Fruit fly (Drosophila melanogaster) whole organism, embryonic: Measurements from ENCODE around the gene CG11882.

Experiments used
- Bgb ChIP-seq: fragments of 200-800 bp; sonication (Bioruptor generic); IDR thresholded peaks from 2 replicates; pipeline ENCODE4 v1.3.6; 2022; ENCODE audit warnings: missing biosample characterization, missing genetic modification characterization; ENCODE audit not compliant: partially characterized antibody
- CG10209 ChIP-seq: fragments of 200-800 bp; sonication (Bioruptor generic); optimal IDR thresholded peaks from 3 replicates; lab custom pipeline; 2017; ENCODE audit warnings: missing biosample characterization, mild to moderate bottlenecking, missing genetic modification characterization, missing genetic modification reagents
- CG11695 ChIP-seq: fragments of 200-800 bp; sonication (Bioruptor generic); IDR thresholded peaks from 3 replicates; pipeline ENCODE4 v1.3.6; 2022; ENCODE audit warnings: missing biosample characterization, missing genetic modification characterization
- CG12659 ChIP-seq: fragments of 200-800 bp; sonication (Bioruptor generic); optimal IDR thresholded peaks from 3 replicates; lab custom pipeline; 2017; ENCODE audit warnings: mild to moderate bottlenecking, missing biosample characterization, missing genetic modification reagents, missing genetic modification characterization
- CG13775 ChIP-seq: fragments of 200-800 bp; sonication (Bioruptor generic); optimal IDR thresholded peaks from 3 replicates; lab custom pipeline; 2017; ENCODE audit warnings: missing biosample characterization, mild to moderate bottlenecking, missing genetic modification characterization
- CG14667 ChIP-seq: fragments of 200-800 bp; sonication (Bioruptor generic); IDR thresholded peaks from 2 replicates; pipeline ENCODE4 v1.3.6; 2022; ENCODE audit warnings: missing biosample characterization, missing genetic modification characterization
- CG15269 ChIP-seq: fragments of 200-800 bp; sonication (Bioruptor generic); optimal IDR thresholded peaks from 2 replicates; lab custom pipeline; 2018; ENCODE audit warnings: missing biosample characterization, mild to moderate bottlenecking, missing genetic modification characterization, moderate library complexity
- CG16813 ChIP-seq: fragments of 200-800 bp; sonication (Bioruptor generic); IDR thresholded peaks from 3 replicates; pipeline ENCODE4 v1.3.6; 2022; ENCODE audit warnings: missing biosample characterization, missing genetic modification characterization; ENCODE audit not compliant: partially characterized antibody
- CG17359 ChIP-seq: fragments of 200-800 bp; sonication (Bioruptor generic); optimal IDR thresholded peaks from 3 replicates; lab custom pipeline; 2018; ENCODE audit warnings: missing biosample characterization, mild to moderate bottlenecking, missing genetic modification characterization, moderate library complexity
- CG17829 ChIP-seq: fragments of 200-800 bp; optimal IDR thresholded peaks from 2 replicates; lab custom pipeline; 2019; ENCODE audit warnings: missing biosample characterization, mild to moderate bottlenecking, missing genetic modification characterization, moderate library complexity
- CG2120 ChIP-seq: fragments of 200-800 bp; sonication (Bioruptor generic); optimal IDR thresholded peaks from 3 replicates; lab custom pipeline; 2016; ENCODE audit warnings: missing biosample characterization, missing genetic modification characterization
- CG2712 ChIP-seq: fragments of 200-800 bp; optimal IDR thresholded peaks from 3 replicates; lab custom pipeline; 2019; ENCODE audit warnings: missing biosample characterization, mild to moderate bottlenecking, missing genetic modification characterization, moderate library complexity
- CG30403 ChIP-seq: fragments of 200-800 bp; sonication (Bioruptor generic); optimal IDR thresholded peaks from 3 replicates; lab custom pipeline; 2016; ENCODE audit warnings: missing biosample characterization, missing genetic modification characterization
- CG31365 ChIP-seq: fragments of 200-800 bp; sonication (Bioruptor generic); optimal IDR thresholded peaks from 2 replicates; lab custom pipeline; 2018; ENCODE audit warnings: missing biosample characterization, mild to moderate bottlenecking, missing genetic modification characterization
- CG32532 ChIP-seq: fragments of 200-800 bp; sonication (Bioruptor generic); IDR thresholded peaks from 2 replicates; pipeline ENCODE4 v1.3.6; 2022; ENCODE audit warnings: missing biosample characterization, missing genetic modification characterization
- CG32772 ChIP-seq: fragments of 200-800 bp; sonication (Bioruptor generic); IDR thresholded peaks from 2 replicates; pipeline ENCODE4 v1.3.6; 2022; ENCODE audit warnings: missing biosample characterization, missing genetic modification characterization
- CG3281 ChIP-seq: fragments of 200-800 bp; sonication (Bioruptor generic); optimal IDR thresholded peaks from 3 replicates; lab custom pipeline; 2017; ENCODE audit warnings: missing biosample characterization, mild to moderate bottlenecking, missing genetic modification characterization
- CG3726 ChIP-seq: fragments of 200-800 bp; sonication (Bioruptor generic); IDR thresholded peaks from 3 replicates; pipeline ENCODE4, ENCODE4 v1.3.6; 2022; ENCODE audit warnings: missing biosample characterization, missing genetic modification characterization
- CG3847 ChIP-seq: fragments of 200-800 bp; sonication (Bioruptor generic); IDR thresholded peaks from 2 replicates; pipeline ENCODE4 v1.3.6; 2022; ENCODE audit warnings: missing biosample characterization, missing genetic modification characterization
- CG9609 ChIP-seq: fragments of 200-800 bp; sonication (Bioruptor generic); optimal IDR thresholded peaks from 3 replicates; lab custom pipeline; 2016; ENCODE audit warnings: missing biosample characterization, missing genetic modification characterization
- Chrac-16 ChIP-seq: fragments of 200-800 bp; sonication (Bioruptor generic); optimal IDR thresholded peaks from 3 replicates; lab custom pipeline; 2016; ENCODE audit warnings: missing biosample characterization, missing genetic modification characterization
- Ets65A ChIP-seq: fragments of 200-800 bp; sonication (Bioruptor generic); peaks from one replicate; lab custom pipeline; 2016; ENCODE audit warnings: missing biosample characterization, missing genetic modification characterization
- Gug ChIP-seq: fragments of 200-800 bp; sonication (Bioruptor generic); IDR thresholded peaks from 4 replicates; pipeline ENCODE4 v1.3.6; 2022; ENCODE audit warnings: missing biosample characterization, missing genetic modification characterization
- HLH3B ChIP-seq: fragments of 200-800 bp; sonication (Bioruptor generic); IDR thresholded peaks from 2 replicates; pipeline ENCODE4 v1.3.6; 2022; ENCODE audit warnings: missing biosample characterization, missing genetic modification characterization
- Hr78 ChIP-seq, 2 experiments: fragments of 200-800 bp in 1 of 2; fragments of >200 bp in 1 of 2; sonication (Bioruptor generic) in 1 of 2; optimal IDR thresholded peaks; 2 replicates each; lab custom pipeline; 2017 to 2019; ENCODE audit warnings: missing biosample characterization in 2 of 2, missing genetic modification characterization in 2 of 2, mild to moderate bottlenecking in 1 of 2, moderate library complexity in 1 of 2
- Med ChIP-seq: fragments of 200-800 bp; sonication (Bioruptor generic); peaks from one replicate; lab custom pipeline; 2016; ENCODE audit warnings: missing biosample characterization, missing genetic modification characterization, mild to moderate bottlenecking, inconsistent platforms, moderate library complexity
- Oli ChIP-seq: fragments of 200-800 bp; sonication (Bioruptor generic); optimal IDR thresholded peaks from 2 replicates; lab custom pipeline; 2018; ENCODE audit warnings: missing biosample characterization, mild to moderate bottlenecking, missing genetic modification characterization, moderate library complexity
- Ptx1 ChIP-seq: fragments of 200-800 bp; sonication (Bioruptor generic); IDR thresholded peaks from 2 replicates; pipeline ENCODE4 v1.3.6; 2022; ENCODE audit warnings: missing biosample characterization, missing genetic modification characterization
- Rfx ChIP-seq: fragments of 200-800 bp; sonication (Bioruptor generic); IDR thresholded peaks from 2 replicates; pipeline ENCODE4 v1.3.6; 2022; ENCODE audit warnings: missing biosample characterization, missing genetic modification characterization
- Sox102F ChIP-seq: fragments of 200-800 bp; sonication (Bioruptor generic); optimal IDR thresholded peaks from 2 replicates; lab custom pipeline; 2018; ENCODE audit warnings: missing biosample characterization, mild to moderate bottlenecking, missing genetic modification characterization, moderate library complexity
- Xbp1 ChIP-seq: fragments of 200-800 bp; sonication (Bioruptor generic); optimal IDR thresholded peaks from 3 replicates; lab custom pipeline; 2016; ENCODE audit warnings: missing biosample characterization, mild to moderate bottlenecking, missing genetic modification characterization
- bab2 ChIP-seq: fragments of 200-800 bp; sonication (Bioruptor generic); optimal IDR thresholded peaks from 2 replicates; lab custom pipeline; 2016; ENCODE audit warnings: missing biosample characterization, missing genetic modification characterization
- ci ChIP-seq: fragments of 200-800 bp; sonication (Bioruptor generic); IDR thresholded peaks from 3 replicates; pipeline ENCODE4 v1.3.6; 2022; ENCODE audit warnings: missing biosample characterization, missing genetic modification characterization
- dmrt99B ChIP-seq: fragments of 200-800 bp; sonication (Bioruptor generic); optimal IDR thresholded peaks from 2 replicates; lab custom pipeline; 2018; ENCODE audit warnings: missing biosample characterization, mild to moderate bottlenecking, missing genetic modification characterization, moderate library complexity
- dpn ChIP-seq, 2 experiments: fragments of 200-800 bp; sonication (Bioruptor generic); optimal IDR thresholded peaks; 3 replicates each; lab custom pipeline; 2016; ENCODE audit warnings: missing biosample characterization in 2 of 2, missing genetic modification characterization in 2 of 2
- fd96Cb ChIP-seq: fragments of 200-800 bp; sonication (Bioruptor generic); optimal IDR thresholded peaks from 2 replicates; lab custom pipeline; 2018; ENCODE audit warnings: missing biosample characterization, mild to moderate bottlenecking, missing genetic modification characterization, moderate library complexity
- gsb-n ChIP-seq: fragments of 200-800 bp; sonication (Bioruptor generic); optimal IDR thresholded peaks from 3 replicates; lab custom pipeline; 2018; ENCODE audit warnings: missing biosample characterization, mild to moderate bottlenecking, missing genetic modification characterization
- ind ChIP-seq: fragments of 200-800 bp; sonication (Bioruptor generic); optimal IDR thresholded peaks from 3 replicates; lab custom pipeline; 2016; ENCODE audit warnings: missing biosample characterization, missing genetic modification characterization
- lilli ChIP-seq: fragments of 200-800 bp; sonication (Bioruptor generic); optimal IDR thresholded peaks from 3 replicates; lab custom pipeline; 2016; ENCODE audit warnings: missing biosample characterization, missing genetic modification characterization
- lmd ChIP-seq: fragments of 200-800 bp; sonication (Bioruptor generic); IDR thresholded peaks from 2 replicates; pipeline ENCODE4 v1.3.6; 2022; ENCODE audit warnings: missing biosample characterization, missing genetic modification characterization
- lov ChIP-seq, 2 experiments: fragments of 200-800 bp in 1 of 2; fragments of >200 bp in 1 of 2; sonication (Bioruptor generic) in 1 of 2; IDR thresholded peaks in 1 of 2; optimal IDR thresholded peaks in 1 of 2; 2 replicates in 1 of 2; 3 replicates in 1 of 2; pipeline versions ENCODE4 v1.3.6 to Lab custom; 2017 to 2022; ENCODE audit warnings: missing biosample characterization in 1 of 2, missing genetic modification characterization in 1 of 2
- pho ChIP-seq: fragments of 200-800 bp; sonication (Bioruptor generic); optimal IDR thresholded peaks from 2 replicates; lab custom pipeline; 2016; ENCODE audit warnings: missing biosample characterization, missing genetic modification characterization
- row ChIP-seq: fragments of 200-800 bp; sonication (Bioruptor generic); IDR thresholded peaks from 3 replicates; pipeline ENCODE4 v1.3.6; 2022; ENCODE audit warnings: missing biosample characterization, missing genetic modification characterization
- schlank ChIP-seq: fragments of 200-800 bp; sonication (Bioruptor generic); optimal IDR thresholded peaks from 2 replicates; lab custom pipeline; 2018; ENCODE audit warnings: missing biosample characterization, mild to moderate bottlenecking, missing genetic modification characterization
- seq ChIP-seq: fragments of 200-800 bp; sonication (Bioruptor generic); IDR thresholded peaks from 2 replicates; pipeline ENCODE4 v1.3.6; 2022; ENCODE audit warnings: missing biosample characterization, missing genetic modification characterization
- toy ChIP-seq: fragments of 200-800 bp; sonication (Bioruptor generic); IDR thresholded peaks from 2 replicates; pipeline ENCODE4 v1.3.6; 2022; ENCODE audit warnings: missing biosample characterization, missing genetic modification characterization
- trh ChIP-seq: fragments of 200-800 bp; sonication (Bioruptor generic); optimal IDR thresholded peaks from 2 replicates; lab custom pipeline; 2016; ENCODE audit warnings: missing biosample characterization, missing genetic modification characterization
- vvl ChIP-seq: fragments of 200-800 bp; sonication (Bioruptor generic); IDR thresholded peaks from 2 replicates; pipeline ENCODE4 v1.3.6; 2022; ENCODE audit warnings: missing biosample characterization, missing genetic modification characterization
- wdn ChIP-seq: fragments of 200-800 bp; sonication (Bioruptor generic); IDR thresholded peaks from 2 replicates; pipeline ENCODE4 v1.3.6; 2022; ENCODE audit warnings: missing biosample characterization, missing genetic modification characterization

CG11882 gene

DNA sequence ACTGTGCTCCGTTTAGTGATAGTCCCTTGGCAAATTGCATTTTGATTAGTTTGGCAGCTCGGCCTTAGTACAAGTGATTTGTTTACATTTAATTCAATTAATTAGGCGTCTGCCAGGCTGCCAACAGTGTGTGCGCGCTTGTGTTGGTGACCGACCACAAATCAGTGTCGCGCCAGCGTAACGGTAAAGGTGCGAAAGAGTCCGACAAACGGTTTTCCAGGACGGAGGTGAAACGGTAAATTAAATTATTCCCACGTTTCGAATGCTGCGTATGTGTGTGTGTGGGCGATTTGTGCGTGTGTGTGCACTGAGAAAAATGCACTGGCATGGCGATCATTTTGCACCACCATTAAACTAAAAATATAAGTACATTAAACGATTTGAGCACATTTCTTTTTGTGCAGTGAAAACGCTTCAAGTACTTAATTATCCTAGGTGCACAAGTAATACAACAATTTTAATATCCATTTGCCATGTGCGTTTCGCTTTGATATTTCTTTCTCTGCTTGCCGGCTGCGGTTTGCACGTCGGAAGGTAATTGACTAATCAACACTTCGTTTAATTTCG is 8.9 kb downstream of the CG11882 start:
- TF ChIP-seq CG3726 (GFP tag; lab: Robert Waterston, UW): no peak
- peak; percentile 8 for TF ChIP-seq CG17829
- no peak for TF ChIP-seq dmrt99B (tag; lab: Kevin White, UChicago)
- peak; percentile 17 for TF ChIP-seq Sox102F (GFP tag; lab: Kevin White, UChicago)
- TF ChIP-seq lilli (GFP tag; lab: Kevin White, UChicago): peak; percentile 9
- TF ChIP-seq schlank (tag; lab: Kevin White, UChicago): no peak
- 0 out of 3 replicates have a peak, but pooled peaks have one; percentile 19 for TF ChIP-seq CG11695 (GFP tag; lab: Robert Waterston, UW)
- no peak for TF ChIP-seq trh
- peak; percentile 60 for TF ChIP-seq row (GFP tag; lab: Robert Waterston, UW)
- peak; percentile 4 for TF ChIP-seq CG2712 (tag; lab: Kevin White, UChicago)
- TF ChIP-seq CG9609: peak; percentile 5
- TF ChIP-seq lov (optimal IDR thresholded peaks at IDR 0.05; lab: Kevin White, UChicago): no peak
- TF ChIP-seq lov (GFP tag; IDR thresholded peaks at IDR 0.05; lab: Robert Waterston, UW): 0 out of 3 replicates have a peak, but pooled peaks have one; percentile 13
- 0 out of 2 replicates have a peak, but pooled peaks have one; percentile 23 for TF ChIP-seq CG32772 (GFP tag; lab: Robert Waterston, UW)
- TF ChIP-seq bab2: peak; percentile 20
- 0 out of 2 replicates have a peak, but pooled peaks have one; percentile 39 for TF ChIP-seq seq
- TF ChIP-seq CG13775 (GFP tag; lab: Kevin White, UChicago): peak; percentile 12
- TF ChIP-seq fd96Cb (tag; lab: Kevin White, UChicago): peak; percentile 4
- TF ChIP-seq Med (GFP tag; lab: Kevin White, UChicago): peak; percentile 84
- TF ChIP-seq HLH3B (GFP tag; lab: Robert Waterston, UW): peak; percentile 33; the same call in 1 of the 2 replicates
- 0 out of 2 replicates have a peak, but pooled peaks have one; percentile 30 for TF ChIP-seq CG32532 (GFP tag; lab: Robert Waterston, UW)
- peak; percentile 38; the same call in 1 of the 2 replicates for TF ChIP-seq lmd (GFP tag; lab: Robert Waterston, UW)
- 0 out of 3 replicates have a peak, but pooled peaks have one; percentile 9 for TF ChIP-seq ci (GFP tag; lab: Robert Waterston, UW)
- TF ChIP-seq gsb-n (tag; lab: Kevin White, UChicago): no peak
- peak; percentile 90 for TF ChIP-seq Ets65A (GFP tag; lab: Kevin White, UChicago)
- TF ChIP-seq Hr78 (GFP tag; optimal IDR thresholded peaks at IDR 0.05; lab: Kevin White, UChicago): peak in 1 of 2 experiments; percentile 1
- peak; percentile 6 for TF ChIP-seq Chrac-16 (GFP tag; lab: Kevin White, UChicago)
- 0 out of 3 replicates have a peak, but pooled peaks have one; percentile 5 for TF ChIP-seq CG16813
- peak; percentile 36; the same call in 1 of the 4 replicates for TF ChIP-seq Gug
- TF ChIP-seq CG12659 (GFP tag; lab: Kevin White, UChicago): peak; percentile 5
- TF ChIP-seq vvl (GFP tag; lab: Robert Waterston, UW): peak; percentile 18; the same call in 1 of the 2 replicates
- peak; percentile 51 for TF ChIP-seq Rfx (GFP tag; lab: Robert Waterston, UW)
- TF ChIP-seq CG10209: no peak
- peak; percentile 19 for TF ChIP-seq Xbp1
- peak; percentile 37 for TF ChIP-seq Ptx1 (GFP tag; lab: Robert Waterston, UW)
- no peak for TF ChIP-seq CG31365 (tag; lab: Kevin White, UChicago)
- TF ChIP-seq CG17359: peak; percentile 13
- no peak for TF ChIP-seq CG14667 (GFP tag; lab: Robert Waterston, UW)
- peak; percentile 35 for TF ChIP-seq CG3281 (GFP tag; lab: Kevin White, UChicago)
- 0 out of 2 replicates have a peak, but pooled peaks have one; percentile 33 for TF ChIP-seq wdn (GFP tag; lab: Robert Waterston, UW)
- 0 out of 2 replicates have a peak, but pooled peaks have one; percentile 2 for TF ChIP-seq Bgb (GFP tag; lab: Robert Waterston, UW)
- peak; percentile 19 for TF ChIP-seq ind (GFP tag; lab: Kevin White, UChicago)
- TF ChIP-seq toy: no peak
- peak; percentile 15; the same call in 1 of the 2 replicates for TF ChIP-seq CG3847
- peak; percentile 11 for TF ChIP-seq Oli (tag; lab: Kevin White, UChicago)
- peak; percentile 38 for TF ChIP-seq CG15269 (tag; lab: Kevin White, UChicago)
- peak in 1 of 2 experiments; percentile 4 for TF ChIP-seq dpn (GFP tag; optimal IDR thresholded peaks at IDR 0.05; lab: Kevin White, UChicago)
- TF ChIP-seq pho (GFP tag; lab: Kevin White, UChicago): no peak
- peak; percentile 40 for TF ChIP-seq CG2120 (GFP tag; lab: Kevin White, UChicago)
- TF ChIP-seq CG30403 (GFP tag; lab: Kevin White, UChicago): peak; percentile 15
